Worm (Caenorhabditis elegans): Measurements from ENCODE around the gene Y2H9A.4.

Gene Y2H9A.4

DNA sequence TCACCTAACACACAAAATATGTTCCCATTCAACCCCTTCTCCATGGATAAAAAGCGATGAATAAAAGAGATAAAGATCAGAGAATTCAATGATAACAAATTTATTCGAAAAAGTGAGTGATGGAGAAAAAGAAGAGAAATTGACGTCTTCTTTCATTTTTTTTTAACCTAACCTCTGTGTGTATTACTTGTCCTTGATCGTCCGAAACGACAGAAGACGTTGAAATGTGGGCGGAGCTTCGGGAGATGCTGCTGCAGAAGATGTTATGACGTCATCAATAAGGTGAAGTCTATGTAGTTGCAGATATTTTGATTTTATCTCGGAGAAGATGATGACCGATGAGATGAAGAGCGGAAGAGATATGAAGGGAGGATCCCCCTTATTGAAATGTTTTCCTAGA lies 44.1 kb downstream of the Y2H9A.4 start, which contains the start of gene T10G3.3:
T10G3.3 (minus strand) TSS at position 370 of the 400 bp plus-strand sequence.
- TF ChIP-seq nfya-1 (tag; optimal IDR thresholded peaks at IDR 0.05; ENCODE audit: insufficient read depth), result no peak
- TF ChIP-seq nhr-25 (tag; optimal IDR thresholded peaks at IDR 0.05), result peak; percentile 69
- no peak for TF ChIP-seq sea-2 (GFP tag; optimal IDR thresholded peaks at IDR 0.05)
- TF ChIP-seq nhr-43 (tag; optimal IDR thresholded peaks at IDR 0.05; ENCODE audit: poor library complexity, severe bottlenecking), result peak; percentile 2
- TF ChIP-seq nhr-11 (tag; optimal IDR thresholded peaks at IDR 0.05), result no peak
- TF ChIP-seq mdl-1 (tag; optimal IDR thresholded peaks at IDR 0.05), result no peak
- no peak for TF ChIP-seq unc-62 (GFP tag; optimal IDR thresholded peaks at IDR 0.05)
- TF ChIP-seq hmg-11 (tag; optimal IDR thresholded peaks at IDR 0.05), result no peak
- no peak for TF ChIP-seq ztf-11 (tag; optimal IDR thresholded peaks at IDR 0.05)
- TF ChIP-seq nhr-23 (tag; optimal IDR thresholded peaks at IDR 0.05), result peak; percentile 39
- no peak for TF ChIP-seq jun-1 (tag; optimal IDR thresholded peaks at IDR 0.05)
- TF ChIP-seq elt-1 (tag; optimal IDR thresholded peaks at IDR 0.05), result peak; percentile 90
- no peak for TF ChIP-seq tbx-2 (tag; optimal IDR thresholded peaks at IDR 0.05)
- TF ChIP-seq pqm-1 (tag; optimal IDR thresholded peaks at IDR 0.05), result no peak
- TF ChIP-seq R02D3.7 (tag; optimal IDR thresholded peaks at IDR 0.05), result no peak
- TF ChIP-seq zag-1 (tag; optimal IDR thresholded peaks at IDR 0.05), result no peak
- no peak for TF ChIP-seq pha-4 (tag; optimal IDR thresholded peaks at IDR 0.05)
- TF ChIP-seq aly-2 (tag; optimal IDR thresholded peaks at IDR 0.05), result no peak
- TF ChIP-seq fos-1 (tag; optimal IDR thresholded peaks at IDR 0.05), result no peak

DNA sequence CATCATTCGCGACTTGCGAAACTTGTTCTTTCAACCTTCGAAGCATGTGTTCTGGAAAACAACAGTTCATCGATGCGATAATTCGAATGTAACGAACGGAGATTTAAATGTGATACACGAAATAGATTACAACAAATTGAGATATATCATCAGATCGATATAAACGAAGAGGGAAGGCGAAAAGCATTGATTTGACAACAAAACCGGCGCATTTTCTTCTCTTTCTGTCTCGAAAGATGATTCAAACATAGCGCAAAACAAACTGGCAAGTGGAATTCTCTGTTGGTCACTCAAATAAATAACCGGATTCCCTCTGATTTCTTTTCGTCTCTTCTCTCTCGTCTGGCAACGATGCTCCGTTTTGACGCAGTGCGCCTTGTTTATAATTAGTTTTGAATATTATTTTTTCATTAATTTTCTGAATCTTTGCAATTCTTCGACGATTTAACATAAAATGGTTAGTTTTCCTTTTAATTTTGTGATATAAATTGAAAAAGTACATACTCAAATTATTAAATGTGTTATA lies 51.7 kb downstream of the Y2H9A.4 start, which contains the start of the genes eea-1 and gut-2:
eea-1 (minus strand) TSS at position 51 of the 526 bp plus-strand sequence.
gut-2 (plus strand) TSS at position 369 of the 526 bp plus-strand sequence.
- TF ChIP-seq nhr-23 (tag; optimal IDR thresholded peaks at IDR 0.05), result peak; percentile 86
- TF ChIP-seq elt-1 (tag; optimal IDR thresholded peaks at IDR 0.05), result no peak
- TF ChIP-seq mdl-1 (tag; optimal IDR thresholded peaks at IDR 0.05), result no peak
- peak; percentile 40 for TF ChIP-seq ceh-28 (tag; optimal IDR thresholded peaks at IDR 0.05)
- peak; percentile 73 for TF ChIP-seq nhr-25 (tag; optimal IDR thresholded peaks at IDR 0.05)
- TF ChIP-seq skn-1 (tag; optimal IDR thresholded peaks at IDR 0.05), result no peak
- peak; percentile 92 for TF ChIP-seq pha-4 (tag; optimal IDR thresholded peaks at IDR 0.05)
- peak; percentile 74 for TF ChIP-seq nhr-43 (tag; optimal IDR thresholded peaks at IDR 0.05; ENCODE audit: poor library complexity, severe bottlenecking)
- TF ChIP-seq lin-39 (tag; optimal IDR thresholded peaks at IDR 0.05), result peak; percentile 8
- no peak for TF ChIP-seq ceh-16 (tag; optimal IDR thresholded peaks at IDR 0.05)
- no peak for TF ChIP-seq fkh-10 (GFP tag; optimal IDR thresholded peaks at IDR 0.05)
- no peak for TF ChIP-seq fos-1 (tag; optimal IDR thresholded peaks at IDR 0.05)
- peak; percentile 14 for TF ChIP-seq elt-2 (tag; optimal IDR thresholded peaks at IDR 0.05)
- TF ChIP-seq elt-3 (tag; optimal IDR thresholded peaks at IDR 0.05), result no peak
- no peak for TF ChIP-seq ceh-82 (tag; optimal IDR thresholded peaks at IDR 0.05)
- TF ChIP-seq egl-5 (tag; optimal IDR thresholded peaks at IDR 0.05), result peak; percentile 60
- no peak for TF ChIP-seq jun-1 (tag; optimal IDR thresholded peaks at IDR 0.05)
- no peak for TF ChIP-seq nhr-77 (tag; optimal IDR thresholded peaks at IDR 0.05)
- no peak for TF ChIP-seq ceh-9 (tag; optimal IDR thresholded peaks at IDR 0.05)
- TF ChIP-seq zag-1 (tag; optimal IDR thresholded peaks at IDR 0.05), result no peak
- no peak for TF ChIP-seq ZK546.5 (tag; optimal IDR thresholded peaks at IDR 0.05)
- peak; percentile 74 for TF ChIP-seq hmg-11 (tag; optimal IDR thresholded peaks at IDR 0.05)
- no peak for TF ChIP-seq nhr-237 (tag; optimal IDR thresholded peaks at IDR 0.05)
- no peak for TF ChIP-seq tbx-2 (tag; optimal IDR thresholded peaks at IDR 0.05)
- TF ChIP-seq egl-27 (tag; optimal IDR thresholded peaks at IDR 0.05), result no peak
- TF ChIP-seq mml-1 (tag; optimal IDR thresholded peaks at IDR 0.05), result no peak
- no peak for TF ChIP-seq pqm-1 (tag; optimal IDR thresholded peaks at IDR 0.05)
- TF ChIP-seq ztf-4 (tag; optimal IDR thresholded peaks at IDR 0.05), result no peak
- TF ChIP-seq sea-2 (GFP tag; optimal IDR thresholded peaks at IDR 0.05), result no peak
- peak; percentile 79 for TF ChIP-seq snpc-4 (tag; optimal IDR thresholded peaks at IDR 0.05)
- TF ChIP-seq nhr-67 (tag; optimal IDR thresholded peaks at IDR 0.05), result no peak
- no peak for TF ChIP-seq daf-12 (tag; optimal IDR thresholded peaks at IDR 0.05)
- no peak for TF ChIP-seq nhr-11 (tag; optimal IDR thresholded peaks at IDR 0.05)
- no peak for TF ChIP-seq aly-2 (tag; optimal IDR thresholded peaks at IDR 0.05)
- TF ChIP-seq ztf-11 (tag; optimal IDR thresholded peaks at IDR 0.05), result no peak
- no peak for TF ChIP-seq nhr-28 (tag; optimal IDR thresholded peaks at IDR 0.05)
- TF ChIP-seq nhr-12 (tag; optimal IDR thresholded peaks at IDR 0.05), result no peak
- TF ChIP-seq unc-39 (tag; optimal IDR thresholded peaks at IDR 0.05), result no peak
- no peak for TF ChIP-seq nhr-76 (tag; optimal IDR thresholded peaks at IDR 0.05)
- no peak for TF ChIP-seq fkh-2 (tag; optimal IDR thresholded peaks at IDR 0.05)
- peak; percentile 19 for TF ChIP-seq ama-1 (optimal IDR thresholded peaks at IDR 0.05)
- peak; percentile 69 for TF ChIP-seq nfya-1 (tag; optimal IDR thresholded peaks at IDR 0.05; ENCODE audit: insufficient read depth)
- TF ChIP-seq R02D3.7 (tag; optimal IDR thresholded peaks at IDR 0.05), result no peak
- TF ChIP-seq eor-1 (tag; optimal IDR thresholded peaks at IDR 0.05), result no peak
- TF ChIP-seq lin-15B (tag; optimal IDR thresholded peaks at IDR 0.05), result peak; percentile 77
- no peak for TF ChIP-seq lsy-12 (tag; optimal IDR thresholded peaks at IDR 0.05)
- TF ChIP-seq unc-62 (GFP tag; optimal IDR thresholded peaks at IDR 0.05), result no peak

Measured in whole organism, L3 larva.